Fruit fly (Drosophila melanogaster) whole organism, embryonic: Measurements from ENCODE around the gene Ufl1.

ENCODE experiments used
- Ada2b ChIP-seq: fragments of 200-800 bp; sonication (Bioruptor generic); IDR thresholded peaks from 2 replicates; pipeline ENCODE4 v1.3.6; 2022; ENCODE audit warnings: missing biosample characterization, missing genetic modification characterization
- Awh ChIP-seq: fragments of 200-800 bp; sonication (Bioruptor generic); IDR thresholded peaks from 2 replicates; pipeline ENCODE4, ENCODE4 v1.3.6; 2022; ENCODE audit warnings: missing biosample characterization, missing genetic modification characterization
- CG10274 ChIP-seq: fragments of 200-800 bp; sonication (Bioruptor generic); optimal IDR thresholded peaks from 3 replicates; lab custom pipeline; 2017; ENCODE audit warnings: missing biosample characterization, mild to moderate bottlenecking, missing genetic modification characterization
- CG15479 ChIP-seq: fragments of 200-800 bp; sonication (Bioruptor generic); optimal IDR thresholded peaks from 3 replicates; lab custom pipeline; 2019; ENCODE audit warnings: missing biosample characterization, mild to moderate bottlenecking, missing genetic modification characterization, moderate library complexity
- CG15514 ChIP-seq: fragments of 200-800 bp; sonication (Bioruptor generic); optimal IDR thresholded peaks from 3 replicates; lab custom pipeline; 2017; ENCODE audit warnings: missing biosample characterization, missing genetic modification characterization, mild to moderate bottlenecking, moderate library complexity, missing genetic modification reagents
- CG31388 ChIP-seq: fragments of 200-800 bp; sonication (Bioruptor generic); optimal IDR thresholded peaks from 2 replicates; lab custom pipeline; 2016; ENCODE audit warnings: missing biosample characterization, missing genetic modification characterization
- CG4360 ChIP-seq: fragments of 200-800 bp; sonication (Bioruptor generic); IDR thresholded peaks from 2 replicates; pipeline ENCODE4 v1.3.6; 2022; ENCODE audit warnings: missing biosample characterization, missing genetic modification characterization
- CG9215 ChIP-seq: fragments of 200-800 bp; sonication (Bioruptor generic); IDR thresholded peaks from 2 replicates; pipeline ENCODE4 v1.3.6; 2022; ENCODE audit warnings: missing biosample characterization, missing genetic modification characterization
- CTCF ChIP-seq: fragments of 200-800 bp; sonication (Bioruptor generic); optimal IDR thresholded peaks from 2 replicates; lab custom pipeline; 2017; ENCODE audit warnings: missing biosample characterization, mild to moderate bottlenecking, missing genetic modification characterization, moderate library complexity
- D ChIP-seq, 2 experiments: fragments of 200-800 bp in 1 of 2; fragments of >200 bp in 1 of 2; sonication (Bioruptor generic) in 1 of 2; optimal IDR thresholded peaks; 2 replicates in 1 of 2; 3 replicates in 1 of 2; lab custom pipeline; 2017; ENCODE audit warnings: mild to moderate bottlenecking in 1 of 2, missing biosample characterization in 1 of 2, missing genetic modification characterization in 1 of 2, missing genetic modification reagents in 1 of 2
- ERR ChIP-seq: fragments of 200-800 bp; sonication (Bioruptor generic); optimal IDR thresholded peaks from 2 replicates; lab custom pipeline; 2016; ENCODE audit warnings: missing biosample characterization, missing genetic modification characterization
- Nf-YB ChIP-seq: fragments of 200-800 bp; sonication (Bioruptor generic); optimal IDR thresholded peaks from 3 replicates; lab custom pipeline; 2019; ENCODE audit warnings: missing biosample characterization, mild to moderate bottlenecking, missing genetic modification characterization, moderate library complexity
- Ravus ChIP-seq: fragments of 200-800 bp; sonication (Bioruptor generic); IDR thresholded peaks from 2 replicates; pipeline ENCODE4 v1.3.6; 2022; ENCODE audit warnings: missing biosample characterization, missing genetic modification characterization
- Sox102F ChIP-seq: fragments of 200-800 bp; sonication (Bioruptor generic); optimal IDR thresholded peaks from 2 replicates; lab custom pipeline; 2018; ENCODE audit warnings: missing biosample characterization, mild to moderate bottlenecking, missing genetic modification characterization, moderate library complexity
- Ssrp ChIP-seq: fragments of 200-800 bp; sonication (Bioruptor generic); optimal IDR thresholded peaks from 2 replicates; lab custom pipeline; 2018; ENCODE audit warnings: missing biosample characterization, mild to moderate bottlenecking, missing genetic modification characterization, moderate library complexity
- YL-1 ChIP-seq: fragments of 200-800 bp; sonication (Bioruptor generic); optimal IDR thresholded peaks from 3 replicates; lab custom pipeline; 2017; ENCODE audit warnings: missing biosample characterization, mild to moderate bottlenecking, missing genetic modification characterization
- abd-A ChIP-seq: fragments of 200-800 bp; sonication (Bioruptor generic); optimal IDR thresholded peaks from 3 replicates; lab custom pipeline; 2019; ENCODE audit warnings: missing biosample characterization, mild to moderate bottlenecking, missing genetic modification characterization, moderate library complexity
- ash1 ChIP-seq: fragments of 200-800 bp; sonication (Bioruptor generic); optimal IDR thresholded peaks from 2 replicates; lab custom pipeline; 2018; ENCODE audit warnings: missing biosample characterization, mild to moderate bottlenecking, missing genetic modification characterization
- cad ChIP-seq: fragments of >200 bp; optimal IDR thresholded peaks from 2 replicates; lab custom pipeline; 2017; ENCODE audit warnings: missing biosample characterization, missing genetic modification characterization
- cato ChIP-seq: fragments of 200-800 bp; sonication (Bioruptor generic); optimal IDR thresholded peaks from 2 replicates; lab custom pipeline; 2016; ENCODE audit warnings: missing biosample characterization, missing genetic modification characterization, borderline replicate concordance
- cg ChIP-seq: fragments of 200-800 bp; sonication (Bioruptor generic); optimal IDR thresholded peaks from 3 replicates; lab custom pipeline; 2019; ENCODE audit warnings: missing biosample characterization, mild to moderate bottlenecking, missing genetic modification characterization, moderate library complexity
- chinmo ChIP-seq: fragments of 200-800 bp; sonication (Bioruptor generic); IDR thresholded peaks from 4 replicates; pipeline ENCODE4 v1.3.6; 2022; ENCODE audit warnings: missing biosample characterization, missing genetic modification characterization; ENCODE audit not compliant: partially characterized antibody
- fd96Cb ChIP-seq: fragments of 200-800 bp; sonication (Bioruptor generic); optimal IDR thresholded peaks from 2 replicates; lab custom pipeline; 2018; ENCODE audit warnings: missing biosample characterization, mild to moderate bottlenecking, missing genetic modification characterization, moderate library complexity
- gfzf ChIP-seq: fragments of 200-800 bp; sonication (Bioruptor generic); optimal IDR thresholded peaks from 2 replicates; lab custom pipeline; 2016; ENCODE audit warnings: missing biosample characterization, mild to moderate bottlenecking, missing genetic modification characterization, moderate library complexity
- grn ChIP-seq: fragments of 200-800 bp; sonication (Bioruptor generic); optimal IDR thresholded peaks from 3 replicates; lab custom pipeline; 2017; ENCODE audit warnings: missing biosample characterization, missing genetic modification characterization
- ham ChIP-seq: fragments of 200-800 bp; sonication (Bioruptor generic); IDR thresholded peaks from 2 replicates; pipeline ENCODE4 v1.3.6; 2022; ENCODE audit warnings: missing biosample characterization, missing genetic modification characterization
- hth ChIP-seq: fragments of >200 bp; optimal IDR thresholded peaks from 2 replicates; lab custom pipeline; 2017; ENCODE audit warnings: inconsistent platforms
- maf-S ChIP-seq: fragments of 200-800 bp; sonication (Bioruptor generic); optimal IDR thresholded peaks from 2 replicates; lab custom pipeline; 2016; ENCODE audit warnings: missing biosample characterization, missing genetic modification characterization
- mld ChIP-seq: fragments of 200-800 bp; sonication (Bioruptor generic); IDR thresholded peaks from 3 replicates; pipeline ENCODE4 v1.3.6; 2022; ENCODE audit warnings: missing biosample characterization, missing genetic modification characterization; ENCODE audit not compliant: partially characterized antibody
- onecut ChIP-seq: fragments of 200-800 bp; sonication (Bioruptor generic); IDR thresholded peaks from 2 replicates; pipeline ENCODE4 v1.3.6; 2022; ENCODE audit warnings: missing biosample characterization, missing genetic modification characterization
- peb ChIP-seq: fragments of 200-800 bp; sonication (Bioruptor generic); IDR thresholded peaks from 2 replicates; pipeline ENCODE4 v1.3.6; 2022; ENCODE audit warnings: missing biosample characterization, missing genetic modification characterization
- pho ChIP-seq: fragments of 200-800 bp; sonication (Bioruptor generic); optimal IDR thresholded peaks from 2 replicates; lab custom pipeline; 2016; ENCODE audit warnings: missing biosample characterization, missing genetic modification characterization
- scrt ChIP-seq: fragments of 200-800 bp; sonication (Bioruptor generic); optimal IDR thresholded peaks from 2 replicates; lab custom pipeline; 2018; ENCODE audit warnings: missing biosample characterization, mild to moderate bottlenecking, missing genetic modification characterization, moderate library complexity
- sd ChIP-seq: fragments of 200-800 bp; sonication (Bioruptor generic); optimal IDR thresholded peaks from 3 replicates; lab custom pipeline; 2018; ENCODE audit warnings: missing biosample characterization, mild to moderate bottlenecking, missing genetic modification characterization, moderate library complexity
- seq ChIP-seq: fragments of 200-800 bp; sonication (Bioruptor generic); IDR thresholded peaks from 2 replicates; pipeline ENCODE4 v1.3.6; 2022; ENCODE audit warnings: missing biosample characterization, missing genetic modification characterization
- slou ChIP-seq: fragments of 200-800 bp; sonication (Bioruptor generic); optimal IDR thresholded peaks from 3 replicates; lab custom pipeline; 2016; ENCODE audit warnings: missing biosample characterization, missing genetic modification characterization
- tap ChIP-seq: fragments of 200-800 bp; optimal IDR thresholded peaks from 3 replicates; lab custom pipeline; 2019; ENCODE audit warnings: missing biosample characterization, mild to moderate bottlenecking, missing genetic modification characterization, moderate library complexity
- tll ChIP-seq, 2 experiments: fragments of 200-800 bp in 1 of 2; fragments of >200 bp in 1 of 2; sonication (Bioruptor generic) in 1 of 2; optimal IDR thresholded peaks; 2 replicates each; lab custom pipeline; 2017 to 2019; ENCODE audit warnings: missing biosample characterization in 2 of 2, missing genetic modification characterization in 2 of 2, mild to moderate bottlenecking in 1 of 2, moderate library complexity in 1 of 2
- twi ChIP-seq: fragments of 200-800 bp; optimal IDR thresholded peaks from 2 replicates; lab custom pipeline; 2019; ENCODE audit warnings: missing biosample characterization, mild to moderate bottlenecking, missing genetic modification characterization, moderate library complexity
- tx ChIP-seq: fragments of 200-800 bp; sonication (Bioruptor generic); optimal IDR thresholded peaks from 2 replicates; lab custom pipeline; 2016; ENCODE audit warnings: missing biosample characterization, missing genetic modification characterization
- wdn ChIP-seq: fragments of 200-800 bp; sonication (Bioruptor generic); IDR thresholded peaks from 2 replicates; pipeline ENCODE4 v1.3.6; 2022; ENCODE audit warnings: missing biosample characterization, missing genetic modification characterization
- yki ChIP-seq: fragments of >200 bp; optimal IDR thresholded peaks from 3 replicates; lab custom pipeline; 2018
- zen ChIP-seq: fragments of 200-800 bp; sonication (Bioruptor generic); optimal IDR thresholded peaks from 3 replicates; lab custom pipeline; 2018; ENCODE audit warnings: missing biosample characterization, mild to moderate bottlenecking, missing genetic modification characterization, moderate library complexity
- zfh1 ChIP-seq: fragments of 200-800 bp; sonication (Bioruptor generic); IDR thresholded peaks from 3 replicates; pipeline ENCODE4 v1.3.6; 2022; ENCODE audit warnings: missing biosample characterization, missing genetic modification characterization

The Ufl1 gene

dm6 chr3R:7035703-7036266 is 38.5 kb downstream of the Ufl1 start:
- no peak for TF ChIP-seq chinmo
- peak; percentile 74 for TF ChIP-seq cad (GFP tag; lab: Kevin White, UChicago)
- TF ChIP-seq tll (GFP tag; optimal IDR thresholded peaks at IDR 0.05; lab: Kevin White, UChicago): peak in 1 of 2 experiments; percentile 99
- peak; percentile 27 for TF ChIP-seq scrt (GFP tag; lab: Kevin White, UChicago)
- TF ChIP-seq seq (GFP tag; lab: Robert Waterston, UW): 0 out of 2 replicates have a peak, but pooled peaks have one; percentile 8
- peak; percentile 93 for TF ChIP-seq zen (tag; lab: Kevin White, UChicago)
- TF ChIP-seq, all 482 proteins: peak for 5

dm6 chr3R:7034440-7034839 is 39.8 kb downstream of the Ufl1 start:
- TF ChIP-seq Ravus (GFP tag; lab: Robert Waterston, UW): no peak
- peak; percentile 64 for TF ChIP-seq Nf-YB (GFP tag; lab: Kevin White, UChicago)
- peak; percentile 93 for TF ChIP-seq abd-A (tag; lab: Kevin White, UChicago)
- peak; percentile 54 for TF ChIP-seq sd
- no peak for TF ChIP-seq tap (tag; lab: Kevin White, UChicago)
- TF ChIP-seq twi (tag; lab: Kevin White, UChicago): peak; percentile 31
- TF ChIP-seq Ada2b (GFP tag; lab: Robert Waterston, UW): no peak
- TF ChIP-seq gfzf (GFP tag; lab: Kevin White, UChicago): no peak
- no peak for TF ChIP-seq Sox102F (GFP tag; lab: Kevin White, UChicago)
- peak; percentile 50 for TF ChIP-seq cg (GFP tag; lab: Kevin White, UChicago)
- peak; percentile 6 for TF ChIP-seq grn
- TF ChIP-seq hth (lab: Kevin White, UChicago): no peak
- TF ChIP-seq CG15514 (GFP tag; lab: Kevin White, UChicago): no peak
- no peak for TF ChIP-seq CG10274 (GFP tag; lab: Kevin White, UChicago)
- peak; percentile 63 for TF ChIP-seq onecut (GFP tag; lab: Robert Waterston, UW)

- TF ChIP-seq zfh1 (GFP tag; lab: Robert Waterston, UW): no peak
- TF ChIP-seq twi (tag; lab: Kevin White, UChicago): peak; percentile 2
- TF ChIP-seq ash1 (GFP tag; lab: Kevin White, UChicago): no peak
- peak; percentile 36 for TF ChIP-seq CG15479 (GFP tag; lab: Kevin White, UChicago)
- TF ChIP-seq CG15514 (GFP tag; lab: Kevin White, UChicago): no peak
- no peak for TF ChIP-seq ERR (GFP tag; lab: Kevin White, UChicago)
- peak; percentile 83 for TF ChIP-seq cad (GFP tag; lab: Kevin White, UChicago)
- TF ChIP-seq zen (tag; lab: Kevin White, UChicago): peak; percentile 50
These were observed 40.5 kb downstream of the Ufl1 start for dm6 chr3R:7033707-7034106.

- TF ChIP-seq grn (no peak), YL-1 (GFP tag; lab: Kevin White, UChicago) (no peak), fd96Cb (no peak), tll (GFP tag; optimal IDR thresholded peaks at IDR 0.05; lab: Kevin White, UChicago) (peak in 1 of 2 experiments; percentile 13), ham (GFP tag; lab: Robert Waterston, UW) (no peak), CTCF (GFP tag; lab: Kevin White, UChicago) (no peak), pho (GFP tag; lab: Kevin White, UChicago) (no peak), cato (GFP tag; lab: Kevin White, UChicago) (no peak), wdn (GFP tag; lab: Robert Waterston, UW) (no peak), yki (lab: Kevin White, UChicago) (no peak), CG4360 (GFP tag; lab: Robert Waterston, UW) (peak; percentile 74), peb (no peak), seq (GFP tag; lab: Robert Waterston, UW) (no peak), zen (tag; lab: Kevin White, UChicago) (peak; percentile 14), D (optimal IDR thresholded peaks at IDR 0.05; lab: Kevin White, UChicago) (peak; percentile 49), D (GFP tag; optimal IDR thresholded peaks at IDR 0.05; lab: Kevin White, UChicago) (no peak), Ssrp (no peak), Awh (GFP tag; lab: Robert Waterston, UW) (no peak), slou (GFP tag; lab: Kevin White, UChicago) (no peak), tx (no peak), CG31388 (GFP tag; lab: Kevin White, UChicago) (no peak), hth (lab: Kevin White, UChicago) (no peak), mld (GFP tag; lab: Robert Waterston, UW) (no peak), maf-S (GFP tag; lab: Kevin White, UChicago) (no peak), CG9215 (GFP tag; lab: Robert Waterston, UW) (no peak)
These were observed 42.7 kb downstream of the Ufl1 start for dm6 chr3R:7031553-7031952.
